Worm (Caenorhabditis elegans): ENCODE measurements around the gene tsen-54.

tsen-54 gene

DNA sequence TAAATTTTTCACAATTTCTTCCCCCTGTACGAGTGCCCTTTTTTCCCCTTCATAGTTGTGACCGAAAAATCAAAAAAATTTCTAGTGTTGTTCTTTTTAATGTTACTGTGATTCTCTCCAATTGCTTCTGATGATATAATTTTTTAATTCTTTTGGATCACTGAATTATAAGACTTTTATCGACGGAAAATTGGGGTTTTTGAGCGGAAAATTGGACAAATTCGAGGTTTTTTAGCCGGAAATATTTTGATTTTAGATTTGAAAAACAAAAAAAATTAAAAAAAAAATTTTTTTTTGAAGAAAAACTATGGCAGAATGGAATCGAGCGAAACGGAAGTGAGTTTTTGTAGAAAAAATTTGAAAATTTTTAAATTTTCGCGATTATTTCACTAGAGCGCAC is at the start of gene tsen-54:
Gene tsen-54, plus strand, starts transcription at position 301 of the 400 bp plus-strand sequence.
- TF ChIP-seq tra-4 (tag; optimal IDR thresholded peaks at IDR 0.05), result no peak
- no peak for TF ChIP-seq flt-1 (GFP tag; IDR thresholded peaks at IDR 0.05)
- no peak for TF ChIP-seq sea-1 (GFP tag; conservative IDR thresholded peaks at IDR 0.05)
- no peak for TF ChIP-seq F13C5.2 (tag; optimal IDR thresholded peaks at IDR 0.05)

DNA sequence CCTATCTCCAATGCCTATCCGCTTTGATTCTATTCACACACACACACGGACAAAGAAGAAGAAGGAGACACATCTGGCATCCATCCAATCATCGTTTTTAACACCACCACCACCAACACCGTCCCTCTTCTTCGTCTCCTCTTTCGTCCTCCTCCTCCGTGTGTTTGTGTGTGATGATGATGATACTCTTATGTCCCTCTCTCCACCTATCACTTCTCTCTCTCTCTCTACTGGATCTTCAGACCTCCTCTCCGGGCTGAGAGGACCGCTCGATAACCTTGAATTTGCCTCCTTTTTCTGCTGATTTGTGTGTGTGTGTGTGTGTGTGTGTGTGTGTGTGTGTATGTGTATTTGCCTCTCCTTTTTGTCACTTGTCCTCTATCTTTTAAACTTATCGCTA is 47.0 kb upstream of the tsen-54 start:
- no peak for TF ChIP-seq F13C5.2 (tag; optimal IDR thresholded peaks at IDR 0.05)
- TF ChIP-seq hmbx-1 (tag; optimal IDR thresholded peaks at IDR 0.05), result no peak
- no peak for TF ChIP-seq sea-1 (GFP tag; conservative IDR thresholded peaks at IDR 0.05)
- no peak for TF ChIP-seq ceh-36 (tag; optimal IDR thresholded peaks at IDR 0.05)
- TF ChIP-seq hmg-4 (GFP tag; optimal IDR thresholded peaks at IDR 0.05), result peak; percentile 40

- TF ChIP-seq hmbx-1 (tag; optimal IDR thresholded peaks at IDR 0.05) (no peak), tbx-11 (GFP tag; IDR thresholded peaks at IDR 0.05) (no peak), tra-4 (tag; optimal IDR thresholded peaks at IDR 0.05) (no peak), hnd-1 (tag; optimal IDR thresholded peaks at IDR 0.05) (no peak), pes-1 (GFP tag; IDR thresholded peaks at IDR 0.05) (no peak), sea-1 (GFP tag; conservative IDR thresholded peaks at IDR 0.05) (no peak), F13C5.2 (tag; optimal IDR thresholded peaks at IDR 0.05) (no peak)
These were observed 46.0 kb upstream of the tsen-54 start, which contains the start of gene egl-18 for ce11 chrIV:1902022-1902421. egl-18 (plus strand) TSS chrIV:1902322.

DNA sequence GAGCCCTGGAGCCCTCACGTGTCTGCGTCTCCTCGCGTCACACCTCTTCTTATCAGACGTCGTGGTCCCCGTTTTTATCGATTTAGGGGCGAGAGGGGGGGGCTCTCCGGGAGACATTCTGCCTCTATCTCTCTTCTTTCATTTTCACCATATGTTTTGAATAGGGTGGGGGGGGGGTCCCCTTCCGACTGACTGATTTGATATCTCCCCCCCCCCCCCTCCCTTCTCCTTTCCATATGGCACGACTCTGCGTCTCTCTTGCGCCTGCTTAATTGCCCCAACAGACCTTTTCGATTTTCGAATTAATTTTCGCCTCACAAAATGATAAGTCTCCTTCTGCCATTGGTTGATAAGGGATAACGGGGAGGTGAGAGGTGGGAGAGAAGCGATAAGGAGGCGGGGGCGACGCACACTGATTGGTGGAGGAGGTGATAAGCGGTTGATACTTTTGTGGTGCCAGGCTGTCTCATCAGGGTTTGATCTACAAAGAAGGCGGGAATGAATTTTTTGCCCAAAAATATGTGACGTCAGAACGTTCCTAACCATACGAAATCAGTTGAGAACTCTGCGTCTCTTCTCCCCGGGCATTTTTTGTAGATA is 43.8 kb upstream of the tsen-54 start:
- TF ChIP-seq tbx-11 (GFP tag; IDR thresholded peaks at IDR 0.05), result 0 out of 2 replicates have a peak, but pooled peaks have one; percentile 19
- TF ChIP-seq ets-7 (tag; optimal IDR thresholded peaks at IDR 0.05), result no peak
- no peak for TF ChIP-seq ceh-13 (GFP tag; optimal IDR thresholded peaks at IDR 0.05)

DNA sequence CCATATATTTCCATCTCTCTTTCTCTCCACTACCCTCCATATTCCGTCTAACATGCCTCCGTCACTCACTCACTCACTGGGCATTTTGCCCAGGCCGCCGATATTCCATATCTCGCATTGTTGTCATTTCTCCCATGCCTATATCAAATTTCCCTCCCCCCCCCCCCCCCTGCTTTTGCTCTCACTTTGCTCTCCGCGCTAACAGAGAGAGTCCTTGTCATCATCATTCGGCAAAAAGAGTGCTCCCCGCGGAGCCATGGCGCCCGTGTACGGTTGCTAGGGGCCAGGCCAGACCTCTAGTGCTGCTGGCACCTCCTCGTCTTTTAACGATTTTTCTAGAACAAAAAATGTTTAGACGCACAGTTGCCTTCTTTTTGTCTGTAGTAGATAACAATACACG is 42.7 kb upstream of the tsen-54 start:
- TF ChIP-seq ets-7 (tag; optimal IDR thresholded peaks at IDR 0.05), result no peak
- TF ChIP-seq tra-4 (tag; optimal IDR thresholded peaks at IDR 0.05), result no peak
- no peak for TF ChIP-seq B0310.2 (tag; optimal IDR thresholded peaks at IDR 0.05)
- TF ChIP-seq tbx-11 (GFP tag; IDR thresholded peaks at IDR 0.05), result no peak
- TF ChIP-seq hnd-1 (tag; optimal IDR thresholded peaks at IDR 0.05), result no peak
- no peak for TF ChIP-seq ceh-36 (tag; optimal IDR thresholded peaks at IDR 0.05)
- no peak for TF ChIP-seq flt-1 (GFP tag; IDR thresholded peaks at IDR 0.05)
- no peak for TF ChIP-seq F13C5.2 (tag; optimal IDR thresholded peaks at IDR 0.05)
- TF ChIP-seq pes-1 (GFP tag; IDR thresholded peaks at IDR 0.05), result no peak
- TF ChIP-seq sea-1 (GFP tag; conservative IDR thresholded peaks at IDR 0.05), result no peak
- TF ChIP-seq tbx-37 (GFP tag; conservative IDR thresholded peaks at IDR 0.05), result no peak
- TF ChIP-seq hmg-4 (GFP tag; optimal IDR thresholded peaks at IDR 0.05), result no peak
- no peak for TF ChIP-seq scrt-1 (GFP tag; IDR thresholded peaks at IDR 0.05)
- no peak for TF ChIP-seq hmbx-1 (tag; optimal IDR thresholded peaks at IDR 0.05)
- TF ChIP-seq ceh-13 (GFP tag; optimal IDR thresholded peaks at IDR 0.05), result no peak
- TF ChIP-seq aly-1 (tag; optimal IDR thresholded peaks at IDR 0.05), result no peak
- TF ChIP-seq ama-1 (optimal IDR thresholded peaks at IDR 0.05), result no peak

DNA sequence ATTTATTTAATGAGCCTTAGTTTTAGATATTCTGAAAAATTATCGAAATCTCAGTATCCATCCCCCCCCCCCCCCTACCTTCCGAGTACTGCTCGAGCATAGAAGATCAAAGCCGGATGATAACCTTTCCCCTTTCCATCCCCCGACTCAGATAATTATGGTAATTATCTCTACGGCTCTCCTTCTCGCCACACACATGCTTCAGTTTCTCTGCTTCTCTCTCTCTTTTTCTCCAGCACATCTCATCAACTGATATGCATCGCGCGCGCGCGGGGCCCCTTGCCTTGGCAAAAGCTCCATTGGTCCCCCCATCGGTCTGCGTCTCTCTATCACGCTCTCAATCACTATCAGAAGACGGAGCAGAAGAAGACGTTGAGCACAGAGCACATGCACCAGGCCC is 41.3 kb upstream of the tsen-54 start:
- TF ChIP-seq sea-1 (GFP tag; conservative IDR thresholded peaks at IDR 0.05) (0 out of 2 replicates have a peak, but pooled peaks have one; percentile 30), hnd-1 (tag; optimal IDR thresholded peaks at IDR 0.05) (no peak), ets-7 (tag; optimal IDR thresholded peaks at IDR 0.05) (no peak), ama-1 (optimal IDR thresholded peaks at IDR 0.05) (no peak), tbx-37 (GFP tag; conservative IDR thresholded peaks at IDR 0.05) (no peak)

ce11 chrIV:1908467-1908866 is 39.5 kb upstream of the tsen-54 start:
- TF ChIP-seq ceh-13 (GFP tag; optimal IDR thresholded peaks at IDR 0.05), result no peak
- peak; percentile 33 for TF ChIP-seq hmg-4 (GFP tag; optimal IDR thresholded peaks at IDR 0.05)
- TF ChIP-seq flt-1 (GFP tag; IDR thresholded peaks at IDR 0.05), result peak; percentile 7; the same call in 1 of the 2 replicates
- no peak for TF ChIP-seq B0310.2 (tag; optimal IDR thresholded peaks at IDR 0.05)
- 0 out of 2 replicates have a peak, but pooled peaks have one; percentile 50 for TF ChIP-seq scrt-1 (GFP tag; IDR thresholded peaks at IDR 0.05)
- TF ChIP-seq aly-1 (tag; optimal IDR thresholded peaks at IDR 0.05), result no peak
- no peak for TF ChIP-seq ets-7 (tag; optimal IDR thresholded peaks at IDR 0.05)
- no peak for TF ChIP-seq tra-4 (tag; optimal IDR thresholded peaks at IDR 0.05)
- TF ChIP-seq hnd-1 (tag; optimal IDR thresholded peaks at IDR 0.05), result no peak
- no peak for TF ChIP-seq ceh-36 (tag; optimal IDR thresholded peaks at IDR 0.05)

DNA sequence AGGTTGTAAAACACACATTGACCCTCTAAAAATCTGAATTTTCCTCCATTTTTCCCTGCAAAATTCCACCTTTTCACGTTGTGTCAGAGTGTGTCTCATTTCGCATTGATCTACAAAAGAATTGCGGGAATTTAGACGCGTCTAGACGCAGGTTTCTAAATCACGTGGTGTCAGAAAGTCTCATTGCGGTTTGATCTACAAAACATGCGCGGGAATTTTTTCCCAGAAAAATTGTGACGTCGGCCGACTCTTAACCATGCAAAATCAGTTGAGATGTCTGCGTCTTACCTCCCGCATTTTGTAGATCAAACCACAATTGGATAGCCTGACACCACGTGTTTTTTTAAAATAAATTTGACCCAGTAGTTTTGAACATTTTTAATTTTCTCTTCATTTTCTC is 39.1 kb upstream of the tsen-54 start:
- no peak for TF ChIP-seq B0310.2 (tag; optimal IDR thresholded peaks at IDR 0.05)
- no peak for TF ChIP-seq flt-1 (GFP tag; IDR thresholded peaks at IDR 0.05)
- TF ChIP-seq hmg-4 (GFP tag; optimal IDR thresholded peaks at IDR 0.05), result no peak
- no peak for TF ChIP-seq aly-1 (tag; optimal IDR thresholded peaks at IDR 0.05)
- no peak for TF ChIP-seq pes-1 (GFP tag; IDR thresholded peaks at IDR 0.05)
- no peak for TF ChIP-seq hnd-1 (tag; optimal IDR thresholded peaks at IDR 0.05)
- TF ChIP-seq ceh-13 (GFP tag; optimal IDR thresholded peaks at IDR 0.05), result no peak
- no peak for TF ChIP-seq tbx-37 (GFP tag; conservative IDR thresholded peaks at IDR 0.05)
- no peak for TF ChIP-seq hmbx-1 (tag; optimal IDR thresholded peaks at IDR 0.05)
- TF ChIP-seq tra-4 (tag; optimal IDR thresholded peaks at IDR 0.05), result no peak
- TF ChIP-seq ets-7 (tag; optimal IDR thresholded peaks at IDR 0.05), result no peak
- no peak for TF ChIP-seq tbx-11 (GFP tag; IDR thresholded peaks at IDR 0.05)
- no peak for TF ChIP-seq ama-1 (optimal IDR thresholded peaks at IDR 0.05)
- TF ChIP-seq ceh-36 (tag; optimal IDR thresholded peaks at IDR 0.05), result no peak

Measured in whole organism, early embryonic.